Worm (Caenorhabditis elegans): ENCODE data around the gene T16A1.10.
"Not testable (repeated sequence)": the region's sequence is repeated elsewhere in the genome, so short reads cannot be mapped to it uniquely, and the experiment has no call there.

DNA sequence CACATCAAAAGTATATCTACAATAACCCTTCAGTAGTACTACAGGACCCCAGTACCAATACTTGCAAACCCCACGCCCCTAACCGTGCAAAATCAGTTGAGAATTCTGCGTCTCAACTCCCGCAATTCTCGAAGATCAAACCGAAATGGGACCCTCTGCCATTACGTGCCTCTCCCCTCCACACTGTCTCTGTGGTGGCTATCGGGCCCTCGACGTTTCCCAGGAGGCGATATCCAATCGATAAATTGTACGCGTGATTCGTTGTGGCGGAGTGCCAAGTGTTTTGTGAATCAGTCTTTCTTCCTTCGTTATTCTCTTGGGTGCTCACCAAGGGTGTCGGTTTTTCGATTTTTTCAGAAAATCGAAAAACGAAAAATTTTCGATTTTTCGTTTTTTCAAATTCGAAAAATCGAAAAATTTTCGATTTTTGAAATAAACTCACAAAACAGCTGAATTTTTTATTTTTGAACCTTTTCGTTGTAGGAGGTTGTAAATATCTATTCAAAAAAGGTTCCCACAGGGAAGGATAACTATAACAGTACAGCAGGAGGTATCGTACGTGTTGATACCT, 24.4 kb downstream of the T16A1.10 start, which contains the start of gene F07E5.12:
- not testable (repeated sequence) for TF ChIP-seq drap-1 (GFP tag; optimal IDR thresholded peaks at IDR 0.05); lin-13 (tag; optimal IDR thresholded peaks at IDR 0.05); sptf-1 (tag; optimal IDR thresholded peaks at IDR 0.05); blmp-1 (tag; optimal IDR thresholded peaks at IDR 0.05); unc-39 (tag; optimal IDR thresholded peaks at IDR 0.05); flh-1 (GFP tag; optimal IDR thresholded peaks at IDR 0.05); ceh-43 (GFP tag; optimal IDR thresholded peaks at IDR 0.05); pha-4 (tag; optimal IDR thresholded peaks at IDR 0.05); nhr-76 (tag; optimal IDR thresholded peaks at IDR 0.05)
